Worm (Caenorhabditis elegans) whole organism, midembryonic: ENCODE measurements around the gene egl-13.

Experiments used
- flt-1 ChIP-seq: fragments of 200-800 bp; sonication (Bioruptor generic); IDR thresholded peaks from 2 replicates; pipeline ENCODE4 v1.3.6; 2022; ENCODE audit warnings: missing genetic modification characterization, missing compliant biosample characterization
- med-1 ChIP-seq: sonication (generic microtip); optimal IDR thresholded peaks from 2 replicates; lab custom pipeline; 2017; ENCODE audit warnings: missing genetic modification characterization, mild to moderate bottlenecking, missing compliant biosample characterization, antibody characterized with exemption, missing genetic modification reagents; ENCODE audit not compliant: insufficient read depth

DNA sequence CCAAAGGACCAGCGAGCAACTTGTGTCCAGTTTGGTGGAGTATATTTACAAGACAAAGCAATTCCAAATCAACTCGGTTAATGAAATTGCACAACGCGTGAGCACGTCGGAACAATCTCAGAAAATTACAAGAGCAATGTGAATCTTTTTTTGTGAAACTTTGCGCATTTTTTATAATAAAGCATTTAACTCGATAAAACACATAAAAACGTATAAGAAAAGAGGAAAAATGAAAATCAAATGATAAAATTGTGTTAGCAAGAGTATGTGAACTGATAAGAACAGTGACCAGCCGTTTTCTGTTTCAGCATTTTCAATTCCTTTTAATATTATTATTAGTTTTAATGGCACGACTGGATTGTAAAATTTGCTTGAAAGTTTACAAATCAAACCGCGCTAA lies 32.0 kb upstream of the egl-13 start, which contains the start of gene T22B7.8:
- TF ChIP-seq med-1 (GFP tag; lab: Kevin White, UChicago) = no peak
- TF ChIP-seq flt-1 = no peak
